Fruit fly (Drosophila melanogaster): Measurements from ENCODE around the gene ergic53.
A peak's percentile ranks its signal among the peaks of the same experiment; 100 is the strongest.

Gene ergic53

DNA sequence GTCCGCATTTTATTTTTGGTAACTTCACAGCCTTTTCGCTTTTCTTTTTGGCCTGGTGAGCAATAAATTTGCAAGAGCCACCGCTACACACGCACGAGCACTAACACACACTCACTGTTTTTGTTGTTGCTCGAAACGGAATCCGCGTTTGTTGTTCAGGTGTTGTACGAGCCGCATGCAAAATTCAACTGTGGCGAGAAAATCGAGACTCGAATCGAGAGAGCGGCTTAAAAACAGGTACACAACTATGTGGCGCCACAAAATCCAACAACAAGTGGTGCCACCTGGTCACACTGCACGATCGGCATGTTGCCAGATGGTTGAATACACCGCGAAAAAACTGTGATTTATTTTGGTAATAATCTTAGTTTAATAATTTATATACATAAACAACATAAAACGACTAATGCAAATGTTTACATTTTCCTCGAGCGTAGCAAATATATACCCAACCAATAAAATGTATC is 27.8 kb upstream of the ergic53 start, which contains the start of gene CG43163 (continued):
- TF ChIP-seq Asciz (GFP tag; optimal IDR thresholded peaks at IDR 0.05) (peak; percentile 11), sim (GFP tag; IDR thresholded peaks at IDR 0.05) (no peak), CG4404 (GFP tag; IDR thresholded peaks at IDR 0.05) (no peak), slp2 (GFP tag; optimal IDR thresholded peaks at IDR 0.05) (no peak), CG7839 (tag; optimal IDR thresholded peaks at IDR 0.05) (peak; percentile 73), Sry-β (GFP tag; optimal IDR thresholded peaks at IDR 0.05) (no peak), MBD-R2 (GFP tag; IDR thresholded peaks at IDR 0.05) (peak; percentile 84), chinmo (GFP tag; IDR thresholded peaks at IDR 0.05; ENCODE audit: partially characterized antibody) (peak; percentile 77; the same call in 2 of the 4 replicates), gsb-n (tag; optimal IDR thresholded peaks at IDR 0.05) (peak; percentile 68), CG12391 (tag; optimal IDR thresholded peaks at IDR 0.05) (peak; percentile 81), MESR4 (GFP tag; optimal IDR thresholded peaks at IDR 0.05) (peak; percentile 56), CG11093 (GFP tag; IDR thresholded peaks at IDR 0.05) (no peak), CG11456 (GFP tag; IDR thresholded peaks at IDR 0.05) (peak; percentile 65; the same call in 2 of the 3 replicates), B-H1 (GFP tag; IDR thresholded peaks at IDR 0.05) (peak; percentile 28; the same call in 1 of the 3 replicates), corto (GFP tag; optimal IDR thresholded peaks at IDR 0.05) (no peak), CG6254 (GFP tag; optimal IDR thresholded peaks at IDR 0.05) (peak; percentile 48), Dp (GFP tag; optimal IDR thresholded peaks at IDR 0.05) (peak; percentile 63), ato (GFP tag; IDR thresholded peaks at IDR 0.05; ENCODE audit: partially characterized antibody) (peak; percentile 47; the same call in 1 of the 2 replicates), Fer2 (tag; optimal IDR thresholded peaks at IDR 0.05) (no peak), klu (GFP tag; IDR thresholded peaks at IDR 0.05) (no peak), Meics (GFP tag; optimal IDR thresholded peaks at IDR 0.05) (peak; percentile 61), slou (GFP tag; optimal IDR thresholded peaks at IDR 0.05) (peak; percentile 10), jigr1 (GFP tag; IDR thresholded peaks at IDR 0.05) (no peak), unpg (GFP tag; optimal IDR thresholded peaks at IDR 0.05) (peak; percentile 84), CG14050 (GFP tag; IDR thresholded peaks at IDR 0.05) (peak; percentile 30; the same call in 1 of the 3 replicates), vnd (GFP tag; IDR thresholded peaks at IDR 0.05; ENCODE audit: partially characterized antibody) (no peak), pho (GFP tag; optimal IDR thresholded peaks at IDR 0.05) (peak; percentile 12), CG9609 (GFP tag; optimal IDR thresholded peaks at IDR 0.05) (peak; percentile 6), CkIIα-i1 (GFP tag; IDR thresholded peaks at IDR 0.05) (no peak), HHEX (GFP tag; optimal IDR thresholded peaks at IDR 0.05) (peak; percentile 39), abd-A (tag; optimal IDR thresholded peaks at IDR 0.05) (no peak), Ptx1 (GFP tag; IDR thresholded peaks at IDR 0.05) (peak; percentile 55), Pdp1 (GFP tag; optimal IDR thresholded peaks at IDR 0.05) (peak; percentile 23 to 66), eve (GFP tag; optimal IDR thresholded peaks at IDR 0.05) (no peak), CG1603 (tag; optimal IDR thresholded peaks at IDR 0.05) (peak; percentile 80), luna (GFP tag; optimal IDR thresholded peaks at IDR 0.05) (no peak), Adf1 (GFP tag; IDR thresholded peaks at IDR 0.05) (peak; percentile 29; the same call in 1 of the 2 replicates), Doc2 (GFP tag; IDR thresholded peaks at IDR 0.05) (no peak), cg (GFP tag; optimal IDR thresholded peaks at IDR 0.05) (peak; percentile 65), CG8924 (tag; optimal IDR thresholded peaks at IDR 0.05) (peak; percentile 48), pan (optimal IDR thresholded peaks at IDR 0.05) (no peak), pan (GFP tag; optimal IDR thresholded peaks at IDR 0.05 in 1 of 2, IDR thresholded peaks at IDR 0.05 in 1 of 2) (peak in 1 of 2 experiments; percentile 71), CG34224 (GFP tag; IDR thresholded peaks at IDR 0.05; ENCODE audit: partially characterized antibody) (no peak), ssp (GFP tag; IDR thresholded peaks at IDR 0.05) (0 out of 2 replicates have a peak, but pooled peaks have one; percentile 35), CG33213 (GFP tag; optimal IDR thresholded peaks at IDR 0.05) (peak; percentile 76), Xbp1 (GFP tag; optimal IDR thresholded peaks at IDR 0.05) (peak; percentile 78), dan (GFP tag; IDR thresholded peaks at IDR 0.05) (no peak), CG6654 (GFP tag; optimal IDR thresholded peaks at IDR 0.05) (no peak), sisA (GFP tag; IDR thresholded peaks at IDR 0.05) (peak; percentile 73), pros (GFP tag; optimal IDR thresholded peaks at IDR 0.05) (no peak)

Measured in whole organism, embryonic.